Fruit fly (Drosophila melanogaster) whole organism, embryonic: ENCODE data around the gene nesd.

Source experiments
- Blimp-1 ChIP-seq: fragments of 200-800 bp; sonication (Bioruptor generic); optimal IDR thresholded peaks from 3 replicates; lab custom pipeline; 2018; ENCODE audit warnings: missing biosample characterization, missing genetic modification characterization, mild to moderate bottlenecking, moderate library complexity, missing genetic modification reagents
- CG12071 ChIP-seq: fragments of 200-800 bp; sonication (Bioruptor generic); optimal IDR thresholded peaks from 3 replicates; lab custom pipeline; 2018; ENCODE audit warnings: missing biosample characterization, mild to moderate bottlenecking, missing genetic modification characterization
- CG12219 ChIP-seq: fragments of 200-800 bp; sonication (Bioruptor generic); optimal IDR thresholded peaks from 3 replicates; lab custom pipeline; 2018; ENCODE audit warnings: missing biosample characterization, mild to moderate bottlenecking, missing genetic modification characterization
- CG13775 ChIP-seq: fragments of 200-800 bp; sonication (Bioruptor generic); optimal IDR thresholded peaks from 3 replicates; lab custom pipeline; 2017; ENCODE audit warnings: missing biosample characterization, mild to moderate bottlenecking, missing genetic modification characterization
- CG14014 ChIP-seq: fragments of 200-800 bp; sonication (Bioruptor generic); IDR thresholded peaks from 2 replicates; pipeline ENCODE4 v1.3.6; 2022; ENCODE audit warnings: missing biosample characterization, missing genetic modification characterization
- CG17802 ChIP-seq: fragments of 200-800 bp; sonication (Bioruptor generic); optimal IDR thresholded peaks from 2 replicates; lab custom pipeline; 2018; ENCODE audit warnings: missing biosample characterization, mild to moderate bottlenecking, missing genetic modification characterization, moderate library complexity
- CG17912 ChIP-seq: fragments of 200-800 bp; sonication (Bioruptor generic); optimal IDR thresholded peaks from 2 replicates; lab custom pipeline; 2018; ENCODE audit warnings: missing biosample characterization, mild to moderate bottlenecking, missing genetic modification characterization
- CG1792 ChIP-seq: fragments of 200-800 bp; sonication (Bioruptor generic); optimal IDR thresholded peaks from 2 replicates; lab custom pipeline; 2016; ENCODE audit warnings: missing biosample characterization, missing genetic modification characterization
- CG2120 ChIP-seq: fragments of 200-800 bp; sonication (Bioruptor generic); optimal IDR thresholded peaks from 3 replicates; lab custom pipeline; 2016; ENCODE audit warnings: missing biosample characterization, missing genetic modification characterization
- CG2875 ChIP-seq: fragments of 200-800 bp; sonication (Bioruptor generic); optimal IDR thresholded peaks from 2 replicates; lab custom pipeline; 2017; ENCODE audit warnings: missing biosample characterization, mild to moderate bottlenecking, missing genetic modification characterization, missing genetic modification reagents
- CG30431 ChIP-seq: fragments of 200-800 bp; sonication (Bioruptor generic); optimal IDR thresholded peaks from 2 replicates; lab custom pipeline; 2017; ENCODE audit warnings: missing biosample characterization, missing genetic modification characterization
- CG33213 ChIP-seq: fragments of 200-800 bp; sonication (Bioruptor generic); optimal IDR thresholded peaks from 3 replicates; lab custom pipeline; 2016; ENCODE audit warnings: missing biosample characterization, missing genetic modification characterization
- CG34224 ChIP-seq: fragments of 200-800 bp; sonication (Bioruptor generic); IDR thresholded peaks from 3 replicates; pipeline ENCODE4 v1.3.6; 2022; ENCODE audit warnings: missing biosample characterization, missing genetic modification characterization; ENCODE audit not compliant: partially characterized antibody
- CG34422 ChIP-seq: fragments of 200-800 bp; sonication (Bioruptor generic); IDR thresholded peaks from 3 replicates; pipeline ENCODE4 v1.3.6; 2022; ENCODE audit warnings: missing biosample characterization, missing genetic modification characterization
- CG6765 ChIP-seq: fragments of 200-800 bp; sonication (Bioruptor generic); optimal IDR thresholded peaks from 3 replicates; lab custom pipeline; 2017; ENCODE audit warnings: missing biosample characterization, mild to moderate bottlenecking, missing genetic modification characterization
- CG6854 ChIP-seq: fragments of 200-800 bp; sonication (Bioruptor generic); optimal IDR thresholded peaks from 3 replicates; lab custom pipeline; 2017; ENCODE audit warnings: missing biosample characterization, mild to moderate bottlenecking, missing genetic modification characterization
- CG8359 ChIP-seq: fragments of 200-800 bp; sonication (Bioruptor generic); optimal IDR thresholded peaks from 2 replicates; lab custom pipeline; 2017; ENCODE audit warnings: missing biosample characterization, mild to moderate bottlenecking, missing genetic modification characterization, borderline replicate concordance
- CkIIα-i1 ChIP-seq: fragments of 200-800 bp; sonication (Bioruptor generic); IDR thresholded peaks from 2 replicates; pipeline ENCODE4 v1.3.6; 2022; ENCODE audit warnings: missing biosample characterization, missing genetic modification characterization
- Dll ChIP-seq: fragments of 200-800 bp; sonication (Bioruptor generic); IDR thresholded peaks from 4 replicates; pipeline ENCODE4 v1.3.6; 2022; ENCODE audit warnings: missing biosample characterization, missing genetic modification characterization; ENCODE audit not compliant: partially characterized antibody
- Ets97D ChIP-seq: fragments of 200-800 bp; sonication (Bioruptor generic); optimal IDR thresholded peaks from 3 replicates; lab custom pipeline; 2016; ENCODE audit warnings: missing biosample characterization, missing genetic modification characterization
- Fer1 ChIP-seq: fragments of 200-800 bp; sonication (Bioruptor generic); optimal IDR thresholded peaks from 2 replicates; lab custom pipeline; 2017; ENCODE audit warnings: missing biosample characterization, mild to moderate bottlenecking, missing genetic modification characterization
- Fer2 ChIP-seq: fragments of 200-800 bp; sonication (Bioruptor generic); optimal IDR thresholded peaks from 2 replicates; lab custom pipeline; 2018; ENCODE audit warnings: missing biosample characterization, mild to moderate bottlenecking, missing genetic modification characterization, moderate library complexity
- GATAe ChIP-seq: fragments of 200-800 bp; sonication (Bioruptor generic); conservative IDR thresholded peaks from 2 replicates; pipeline ENCODE4 v1.3.6; 2022; ENCODE audit warnings: missing biosample characterization, missing genetic modification characterization
- HmgZ ChIP-seq: fragments of 200-800 bp; sonication (Bioruptor generic); optimal IDR thresholded peaks from 2 replicates; lab custom pipeline; 2018; ENCODE audit warnings: missing biosample characterization, mild to moderate bottlenecking, missing genetic modification characterization
- Hsf ChIP-seq: fragments of 200-800 bp; sonication (Bioruptor generic); optimal IDR thresholded peaks from 3 replicates; lab custom pipeline; 2016; ENCODE audit warnings: missing biosample characterization, missing genetic modification characterization
- Myb ChIP-seq: fragments of 200-800 bp; sonication (Bioruptor generic); optimal IDR thresholded peaks from 2 replicates; lab custom pipeline; 2016; ENCODE audit warnings: missing biosample characterization, missing genetic modification characterization
- NFAT ChIP-seq: fragments of 200-800 bp; sonication (Bioruptor generic); IDR thresholded peaks from 2 replicates; pipeline ENCODE4 v1.3.6; 2022; ENCODE audit warnings: missing biosample characterization, missing genetic modification characterization
- Nf-YC ChIP-seq: fragments of 200-800 bp; optimal IDR thresholded peaks from 3 replicates; lab custom pipeline; 2019; ENCODE audit warnings: missing biosample characterization, mild to moderate bottlenecking, missing genetic modification characterization, moderate library complexity
- Sry-δ ChIP-seq: fragments of 200-800 bp; sonication (Bioruptor generic); optimal IDR thresholded peaks from 2 replicates; lab custom pipeline; 2016; ENCODE audit warnings: missing biosample characterization, missing genetic modification characterization
- ab ChIP-seq: fragments of 200-800 bp; sonication (Bioruptor generic); optimal IDR thresholded peaks from 2 replicates; lab custom pipeline; 2016; ENCODE audit warnings: missing biosample characterization, missing genetic modification characterization
- ap ChIP-seq: fragments of 200-800 bp; sonication (Bioruptor generic); IDR thresholded peaks from 2 replicates; pipeline ENCODE4 v1.3.6; 2022; ENCODE audit warnings: missing biosample characterization, missing genetic modification characterization
- ara ChIP-seq: fragments of 200-800 bp; sonication (Bioruptor generic); IDR thresholded peaks from 2 replicates; pipeline ENCODE4 v1.3.6; 2022; ENCODE audit warnings: missing biosample characterization, missing genetic modification characterization
- br ChIP-seq: fragments of >200 bp; optimal IDR thresholded peaks from 2 replicates; lab custom pipeline; 2017
- btn ChIP-seq: fragments of 200-800 bp; sonication (Bioruptor generic); optimal IDR thresholded peaks from 2 replicates; lab custom pipeline; 2016; ENCODE audit warnings: missing biosample characterization, missing genetic modification characterization
- cwo ChIP-seq: fragments of 200-800 bp; sonication (Bioruptor generic); optimal IDR thresholded peaks from 3 replicates; lab custom pipeline; 2017; ENCODE audit warnings: missing biosample characterization, missing genetic modification characterization, mild to moderate bottlenecking, moderate library complexity, missing genetic modification reagents
- gce ChIP-seq: fragments of 200-800 bp; sonication (Bioruptor generic); IDR thresholded peaks from 3 replicates; pipeline ENCODE4 v1.3.6; 2022; ENCODE audit warnings: missing biosample characterization, missing genetic modification characterization
- gro ChIP-seq: fragments of 200-800 bp; sonication (Bioruptor generic); optimal IDR thresholded peaks from 2 replicates; lab custom pipeline; 2016; ENCODE audit warnings: missing biosample characterization, missing genetic modification characterization
- mld ChIP-seq: fragments of 200-800 bp; sonication (Bioruptor generic); IDR thresholded peaks from 3 replicates; pipeline ENCODE4 v1.3.6; 2022; ENCODE audit warnings: missing biosample characterization, missing genetic modification characterization; ENCODE audit not compliant: partially characterized antibody
- pan ChIP-seq, 4 experiments: fragments of >200 bp in 3 of 4; fragments of 200-800 bp in 1 of 4; sonication (Bioruptor generic) in 1 of 4; optimal IDR thresholded peaks in 3 of 4; IDR thresholded peaks in 1 of 4; 2 replicates each; pipeline versions ENCODE4 v1.3.6 to Lab custom; 2017 to 2022; ENCODE audit warnings: missing biosample characterization in 2 of 4, missing genetic modification characterization in 2 of 4, mixed read lengths in 1 of 4
- pfk ChIP-seq: fragments of 200-800 bp; sonication (Bioruptor generic); optimal IDR thresholded peaks from 2 replicates; lab custom pipeline; 2018; ENCODE audit warnings: missing biosample characterization, mild to moderate bottlenecking, missing genetic modification characterization, moderate library complexity
- pho ChIP-seq: fragments of 200-800 bp; sonication (Bioruptor generic); optimal IDR thresholded peaks from 2 replicates; lab custom pipeline; 2016; ENCODE audit warnings: missing biosample characterization, missing genetic modification characterization
- run ChIP-seq: fragments of 200-800 bp; sonication (Bioruptor generic); optimal IDR thresholded peaks from 3 replicates; lab custom pipeline; 2018; ENCODE audit warnings: missing biosample characterization, mild to moderate bottlenecking, missing genetic modification characterization
- slou ChIP-seq: fragments of 200-800 bp; sonication (Bioruptor generic); optimal IDR thresholded peaks from 3 replicates; lab custom pipeline; 2016; ENCODE audit warnings: missing biosample characterization, missing genetic modification characterization
- slp2 ChIP-seq: fragments of 200-800 bp; sonication (Bioruptor generic); optimal IDR thresholded peaks from 2 replicates; lab custom pipeline; 2016; ENCODE audit warnings: missing biosample characterization, missing genetic modification characterization
- sug ChIP-seq: fragments of 200-800 bp; optimal IDR thresholded peaks from 2 replicates; lab custom pipeline; 2019; ENCODE audit warnings: missing biosample characterization, mild to moderate bottlenecking, missing genetic modification characterization, moderate library complexity
- tgo ChIP-seq: fragments of 200-800 bp; sonication (Bioruptor generic); IDR thresholded peaks from 3 replicates; pipeline ENCODE4 v1.3.6; 2022; ENCODE audit warnings: missing biosample characterization, missing genetic modification characterization
- trh ChIP-seq: fragments of 200-800 bp; sonication (Bioruptor generic); optimal IDR thresholded peaks from 2 replicates; lab custom pipeline; 2016; ENCODE audit warnings: missing biosample characterization, missing genetic modification characterization
- twi ChIP-seq: fragments of 200-800 bp; optimal IDR thresholded peaks from 2 replicates; lab custom pipeline; 2019; ENCODE audit warnings: missing biosample characterization, mild to moderate bottlenecking, missing genetic modification characterization, moderate library complexity
- vvl ChIP-seq: fragments of 200-800 bp; sonication (Bioruptor generic); IDR thresholded peaks from 2 replicates; pipeline ENCODE4 v1.3.6; 2022; ENCODE audit warnings: missing biosample characterization, missing genetic modification characterization
- wdn ChIP-seq: fragments of 200-800 bp; sonication (Bioruptor generic); IDR thresholded peaks from 2 replicates; pipeline ENCODE4 v1.3.6; 2022; ENCODE audit warnings: missing biosample characterization, missing genetic modification characterization

The nesd gene

DNA sequence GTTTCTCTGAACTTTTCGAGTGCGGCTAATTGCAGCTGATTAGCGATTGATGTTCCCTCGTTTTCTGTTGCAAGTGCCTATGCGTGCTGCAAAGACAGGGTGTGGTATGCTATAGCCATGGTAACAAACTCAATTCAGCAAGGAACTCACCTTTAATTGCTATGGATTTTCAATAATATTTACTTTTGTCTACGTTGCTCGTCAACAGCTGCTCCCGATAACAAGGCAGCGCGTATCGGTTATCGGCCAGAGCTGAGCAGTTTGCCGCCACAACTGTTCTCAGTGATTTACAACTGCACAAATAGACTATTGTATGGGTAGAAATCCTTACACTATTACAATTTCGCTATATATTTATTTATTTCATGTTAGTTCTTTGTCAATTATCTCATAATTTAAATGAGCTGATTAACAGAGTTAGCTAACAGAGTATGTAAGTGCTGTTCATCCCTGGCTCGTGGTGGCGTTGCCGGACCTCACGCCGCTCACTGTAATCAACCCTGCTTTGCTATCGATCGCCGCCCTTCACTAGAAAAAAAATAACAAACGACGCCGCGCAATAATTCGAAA is 18.5 kb upstream of the nesd start, which contains the start of the genes pr and neb (continued):
- TF ChIP-seq CG34422 (GFP tag; lab: Robert Waterston, UW) (peak; percentile 67; the same call in 1 of the 3 replicates), NFAT (no peak), Fer2 (tag; lab: Kevin White, UChicago) (no peak), CG30431 (GFP tag; lab: Kevin White, UChicago) (peak; percentile 24), GATAe (GFP tag; lab: Robert Waterston, UW) (no peak), CG1792 (GFP tag; lab: Kevin White, UChicago) (no peak), wdn (peak; percentile 77; the same call in 1 of the 2 replicates), CG2875 (GFP tag; lab: Kevin White, UChicago) (no peak), pho (peak; percentile 23), CG12219 (GFP tag; lab: Kevin White, UChicago) (no peak), Sry-δ (GFP tag; lab: Kevin White, UChicago) (peak; percentile 92), Dll (GFP tag; lab: Robert Waterston, UW) (peak; percentile 65; the same call in 2 of the 4 replicates), trh (GFP tag; lab: Kevin White, UChicago) (peak; percentile 27), gro (peak; percentile 7), gce (GFP tag; lab: Robert Waterston, UW) (no peak), CG2120 (peak; percentile 74), Hsf (GFP tag; lab: Kevin White, UChicago) (peak; percentile 25), slou (GFP tag; lab: Kevin White, UChicago) (peak; percentile 36), CG17912 (peak; percentile 43), CG6854 (no peak), ap (GFP tag; lab: Robert Waterston, UW) (peak; percentile 36; the same call in 1 of the 2 replicates), Blimp-1 (GFP tag; lab: Kevin White, UChicago) (no peak), ara (no peak), CG34224 (GFP tag; lab: Robert Waterston, UW) (peak; percentile 62; the same call in 1 of the 3 replicates), CG8359 (GFP tag; lab: Kevin White, UChicago) (no peak), Fer1 (no peak), slp2 (GFP tag; lab: Kevin White, UChicago) (no peak), CG13775 (GFP tag; lab: Kevin White, UChicago) (peak; percentile 47), br (no peak), pfk (GFP tag; lab: Kevin White, UChicago) (no peak), mld (no peak), btn (GFP tag; lab: Kevin White, UChicago) (no peak), Nf-YC (tag; lab: Kevin White, UChicago) (peak; percentile 49), twi (tag; lab: Kevin White, UChicago) (peak; percentile 39), Myb (GFP tag; lab: Kevin White, UChicago) (peak; percentile 2), vvl (GFP tag; lab: Robert Waterston, UW) (peak; percentile 86), CkIIα-i1 (no peak), CG14014 (GFP tag; lab: Robert Waterston, UW) (peak; percentile 77), pan (optimal IDR thresholded peaks at IDR 0.05; lab: Kevin White, UChicago) (no peak), pan (GFP tag; optimal IDR thresholded peaks at IDR 0.05 in 1 of 2, IDR thresholded peaks at IDR 0.05 in 1 of 2) (no peak), run (tag; lab: Kevin White, UChicago) (no peak), ab (no peak), CG33213 (GFP tag; lab: Kevin White, UChicago) (peak; percentile 49), cwo (GFP tag; lab: Kevin White, UChicago) (no peak), HmgZ (tag; lab: Kevin White, UChicago) (peak; percentile 49), CG17802 (no peak), tgo (peak; percentile 56), CG12071 (GFP tag; lab: Kevin White, UChicago) (no peak), Ets97D (GFP tag; lab: Kevin White, UChicago) (peak; percentile 73), sug (tag; lab: Kevin White, UChicago) (peak; percentile 73), CG6765 (GFP tag; lab: Kevin White, UChicago) (no peak)
